Worm (Caenorhabditis elegans): ENCODE results near the gene str-205.

Gene str-205

DNA sequence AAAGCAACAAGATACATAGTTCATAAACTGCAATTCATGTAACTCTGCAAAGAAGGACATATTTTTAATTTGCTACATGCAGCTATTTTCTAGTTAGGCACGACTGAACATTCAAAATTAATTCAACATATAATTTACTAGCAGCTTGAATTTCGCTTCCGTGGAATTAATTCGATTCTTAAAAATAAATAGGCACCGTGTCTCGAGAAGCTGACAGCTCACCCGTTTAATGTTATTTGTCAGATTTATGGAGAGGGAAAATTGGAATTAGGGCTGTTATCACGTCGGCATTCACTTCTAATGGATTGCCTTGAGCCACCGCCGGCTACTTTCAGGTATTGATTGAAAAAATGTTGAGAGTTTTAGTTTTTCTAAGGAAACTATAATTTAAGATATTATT lies 3.4 kb downstream of the str-205 start, which contains the start of gene srh-21:
Gene srh-21 (plus strand): TSS at position 301 of the 400 bp plus-strand sequence.
- no peak for TF ChIP-seq nhr-120 (GFP tag; IDR thresholded peaks at IDR 0.05)
- TF ChIP-seq ccch-3 (GFP tag; optimal IDR thresholded peaks at IDR 0.05), result no peak
- no peak for TF ChIP-seq sptf-2 (GFP tag; optimal IDR thresholded peaks at IDR 0.05)
- no peak for TF ChIP-seq unc-130 (GFP tag; optimal IDR thresholded peaks at IDR 0.05)
- TF ChIP-seq him-1 (tag; optimal IDR thresholded peaks at IDR 0.05), result no peak

DNA sequence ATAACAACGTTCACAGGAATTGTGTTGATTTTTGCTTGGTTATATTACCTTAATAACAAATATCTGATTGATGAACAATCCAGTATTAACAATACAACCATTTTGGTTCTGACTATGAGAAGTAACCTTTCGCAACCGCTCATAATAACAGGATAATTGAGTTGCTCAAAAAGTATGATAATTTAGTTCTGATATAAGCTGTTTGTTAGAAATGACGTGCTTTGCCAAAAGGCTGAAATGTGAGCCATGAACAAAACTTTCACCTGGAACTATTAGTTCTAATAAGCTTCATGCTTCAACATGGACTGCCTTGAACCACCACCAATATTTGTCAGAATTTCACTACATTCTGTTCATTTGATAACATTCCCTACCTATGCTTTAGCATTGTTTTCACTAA lies 5.1 kb downstream of the str-205 start, which contains the start of gene srh-20:
Gene srh-20 (plus strand): TSS at position 301 of the 400 bp plus-strand sequence.
- TF ChIP-seq somi-1 (GFP tag; optimal IDR thresholded peaks at IDR 0.05) (no peak), Y67H2A.10 (GFP tag; conservative IDR thresholded peaks at IDR 0.05) (no peak), attf-6 (GFP tag; IDR thresholded peaks at IDR 0.05) (no peak), F37B4.10 (GFP tag; IDR thresholded peaks at IDR 0.05) (no peak), madf-10 (tag; optimal IDR thresholded peaks at IDR 0.05) (no peak), Y95B8A.8 (GFP tag; IDR thresholded peaks at IDR 0.05) (no peak), madf-6 (GFP tag; IDR thresholded peaks at IDR 0.05) (no peak), ztf-22 (GFP tag; optimal IDR thresholded peaks at IDR 0.05) (no peak), mel-28 (tag; optimal IDR thresholded peaks at IDR 0.05; ENCODE audit: borderline replicate concordance) (no peak), hrde-1 (tag; optimal IDR thresholded peaks at IDR 0.05; ENCODE audit: borderline replicate concordance) (no peak), atf-7 (tag; optimal IDR thresholded peaks at IDR 0.05) (no peak), B0336.3 (GFP tag; IDR thresholded peaks at IDR 0.05) (no peak), F39B2.1 (GFP tag; IDR thresholded peaks at IDR 0.05) (no peak), dpff-1 (tag; optimal IDR thresholded peaks at IDR 0.05) (no peak), madf-3 (GFP tag; IDR thresholded peaks at IDR 0.05) (no peak), die-1 (tag; optimal IDR thresholded peaks at IDR 0.05) (no peak), ekl-4 (GFP tag; IDR thresholded peaks at IDR 0.05) (no peak), lag-1 (GFP tag; IDR thresholded peaks at IDR 0.05) (no peak), ztf-28 (GFP tag; IDR thresholded peaks at IDR 0.05) (no peak)

DNA sequence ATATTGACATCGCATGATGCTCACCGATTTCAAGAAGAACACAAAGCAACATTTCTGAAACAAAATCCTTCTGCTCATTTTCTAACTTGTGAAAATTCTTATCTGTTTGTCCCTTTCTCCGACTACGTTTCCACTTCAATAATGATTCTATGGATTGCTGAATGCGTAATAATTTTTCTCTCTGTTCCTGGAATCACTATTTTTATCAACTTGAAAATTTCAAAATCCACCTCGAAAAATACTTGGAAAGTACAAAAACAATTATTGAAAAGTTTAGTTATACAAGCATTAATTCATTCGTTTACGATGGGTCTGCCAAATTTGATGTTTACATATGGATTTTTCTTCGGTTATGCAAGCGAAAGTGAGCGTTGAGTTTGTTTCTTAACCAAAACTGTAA lies 7.7 kb downstream of the str-205 start, which contains the start of gene srh-22:
Gene srh-22 (plus strand): TSS at position 301 of the 400 bp plus-strand sequence.
- TF ChIP-seq nfyb-1 (GFP tag; IDR thresholded peaks at IDR 0.05) (no peak), rpc-1 (optimal IDR thresholded peaks at IDR 0.05) (no peak), rpc-1 (tag; optimal IDR thresholded peaks at IDR 0.05) (no peak), bed-1 (GFP tag; IDR thresholded peaks at IDR 0.05) (no peak), dpl-1 (GFP tag; optimal IDR thresholded peaks at IDR 0.05) (no peak), tbx-9 (tag; optimal IDR thresholded peaks at IDR 0.05; ENCODE audit: borderline replicate concordance) (no peak), nhr-179 (tag; optimal IDR thresholded peaks at IDR 0.05) (no peak), xnd-1 (tag; optimal IDR thresholded peaks at IDR 0.05) (no peak), F33H1.4 (GFP tag; IDR thresholded peaks at IDR 0.05) (no peak), akir-1 (GFP tag; optimal IDR thresholded peaks at IDR 0.05) (no peak), egl-18 (GFP tag; IDR thresholded peaks at IDR 0.05) (no peak), lag-1 (GFP tag; IDR thresholded peaks at IDR 0.05) (no peak), C06A6.2 (GFP tag; conservative IDR thresholded peaks at IDR 0.05) (no peak), ztf-26 (tag; optimal IDR thresholded peaks at IDR 0.05) (no peak), F10E7.11 (tag; optimal IDR thresholded peaks at IDR 0.05) (no peak), hmg-20 (GFP tag; IDR thresholded peaks at IDR 0.05) (no peak), repo-1 (tag; optimal IDR thresholded peaks at IDR 0.05) (no peak), Y79H2A.3 (GFP tag; conservative IDR thresholded peaks at IDR 0.05) (no peak)

All from whole organism, young adult.